Worm (Caenorhabditis elegans): ENCODE measurements around the gene Y4C6A.4.

Gene Y4C6A.4

DNA sequence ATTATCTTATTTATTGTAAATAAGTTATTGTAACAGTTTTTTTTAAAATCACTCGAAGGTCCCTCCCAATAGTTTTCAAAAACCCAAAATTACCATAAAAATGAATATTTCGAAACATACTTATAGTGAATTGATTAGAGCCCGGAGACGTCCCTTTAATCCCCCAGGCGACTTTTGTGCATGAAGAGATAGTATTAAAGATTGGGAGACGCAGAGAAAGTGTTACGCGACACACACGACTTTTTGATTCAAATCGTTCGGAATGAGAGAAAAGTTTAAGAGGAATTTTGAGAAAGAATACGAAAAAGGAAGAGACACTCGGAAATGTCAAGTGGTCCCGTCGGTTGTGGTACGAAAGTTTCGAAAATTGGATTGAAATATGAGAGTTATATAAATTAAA, 40.4 kb downstream of the Y4C6A.4 start:
- TF ChIP-seq mab-5 (tag; optimal IDR thresholded peaks at IDR 0.05) (peak; percentile 64), gmeb-1 (tag; optimal IDR thresholded peaks at IDR 0.05) (no peak), nhr-21 (tag; optimal IDR thresholded peaks at IDR 0.05) (no peak), ztf-4 (tag; optimal IDR thresholded peaks at IDR 0.05) (no peak), sem-4 (tag; optimal IDR thresholded peaks at IDR 0.05) (no peak)

DNA sequence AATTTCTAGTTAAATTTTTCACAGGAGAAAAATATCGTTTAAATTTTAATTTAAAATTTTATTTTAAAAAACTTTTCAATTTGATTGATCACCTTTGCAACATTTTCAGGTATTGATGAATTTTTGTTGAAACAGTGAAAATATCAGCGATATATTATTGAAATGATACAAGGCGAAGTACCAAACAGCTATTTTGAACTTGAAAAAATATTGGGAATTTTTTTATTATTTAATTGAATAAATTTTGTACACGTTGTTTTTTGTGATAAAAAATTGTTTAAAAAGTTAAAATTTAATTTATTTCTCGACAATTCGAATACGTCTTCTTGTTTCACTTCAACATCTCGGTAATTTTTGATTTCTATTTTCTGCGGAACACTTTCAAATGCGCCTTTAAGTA, 40.9 kb downstream of the Y4C6A.4 start, which contains the start of gene B0273.1:
Gene B0273.1 (plus strand): TSS at position 301 of the 400 bp plus-strand sequence.
- no peak for TF ChIP-seq F13H6.1 (tag; optimal IDR thresholded peaks at IDR 0.05)
- TF ChIP-seq nhr-21 (tag; optimal IDR thresholded peaks at IDR 0.05), result no peak
- TF ChIP-seq egl-27 (tag; optimal IDR thresholded peaks at IDR 0.05), result no peak
- no peak for TF ChIP-seq elt-1 (tag; optimal IDR thresholded peaks at IDR 0.05)
- TF ChIP-seq nhr-77 (tag; optimal IDR thresholded peaks at IDR 0.05), result no peak
- no peak for TF ChIP-seq elt-3 (tag; optimal IDR thresholded peaks at IDR 0.05)
- TF ChIP-seq gmeb-1 (tag; optimal IDR thresholded peaks at IDR 0.05), result no peak
- no peak for TF ChIP-seq ama-1 (optimal IDR thresholded peaks at IDR 0.05)

- TF ChIP-seq mbf-1 (tag; optimal IDR thresholded peaks at IDR 0.05), result no peak
- TF ChIP-seq unc-55 (GFP tag; optimal IDR thresholded peaks at IDR 0.05), result no peak
- no peak for TF ChIP-seq skn-1 (tag; optimal IDR thresholded peaks at IDR 0.05)
- no peak for TF ChIP-seq C34F6.9 (tag; optimal IDR thresholded peaks at IDR 0.05)
- no peak for TF ChIP-seq ceh-82 (tag; optimal IDR thresholded peaks at IDR 0.05)
- TF ChIP-seq zag-1 (tag; optimal IDR thresholded peaks at IDR 0.05), result no peak
- TF ChIP-seq ztf-11 (tag; optimal IDR thresholded peaks at IDR 0.05), result no peak
Measured at ce11 chrIV:5494099-5494498, 41.3 kb downstream of the Y4C6A.4 start.

- no peak for TF ChIP-seq zag-1 (tag; optimal IDR thresholded peaks at IDR 0.05)
- no peak for TF ChIP-seq nhr-77 (tag; optimal IDR thresholded peaks at IDR 0.05)
- TF ChIP-seq lin-11 (tag; optimal IDR thresholded peaks at IDR 0.05), result no peak
- no peak for TF ChIP-seq skn-1 (tag; optimal IDR thresholded peaks at IDR 0.05)
- no peak for TF ChIP-seq nhr-10 (tag; optimal IDR thresholded peaks at IDR 0.05)
- no peak for TF ChIP-seq ama-1 (optimal IDR thresholded peaks at IDR 0.05)
- no peak for TF ChIP-seq lin-13 (GFP tag; optimal IDR thresholded peaks at IDR 0.05)
- TF ChIP-seq nhr-237 (tag; optimal IDR thresholded peaks at IDR 0.05), result no peak
- TF ChIP-seq nhr-11 (tag; optimal IDR thresholded peaks at IDR 0.05), result no peak
- TF ChIP-seq crh-2 (tag; optimal IDR thresholded peaks at IDR 0.05), result no peak
- no peak for TF ChIP-seq nhr-6 (tag; optimal IDR thresholded peaks at IDR 0.05)
Measured at ce11 chrIV:5501414-5501813, 48.6 kb downstream of the Y4C6A.4 start.

DNA sequence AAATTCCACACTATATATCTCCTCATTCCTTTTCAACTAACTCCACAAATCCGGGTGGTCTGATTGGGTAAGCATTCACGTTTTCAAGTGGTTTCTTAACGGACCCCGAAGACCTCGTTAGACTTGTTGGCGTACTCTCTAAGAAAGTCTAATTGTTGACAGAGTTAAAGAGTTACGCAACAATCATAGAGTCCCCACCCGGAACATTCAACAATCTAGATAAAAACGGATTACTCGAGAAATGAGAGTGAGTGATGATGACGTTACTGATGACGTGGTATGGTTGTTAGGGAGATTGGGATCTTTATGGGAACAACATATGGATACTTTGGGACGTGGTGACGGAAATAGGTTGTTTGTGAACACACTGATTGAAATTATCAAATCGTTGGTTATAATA, 49.8 kb downstream of the Y4C6A.4 start:
- TF ChIP-seq elt-1 (tag; optimal IDR thresholded peaks at IDR 0.05), result no peak
- TF ChIP-seq unc-39 (tag; optimal IDR thresholded peaks at IDR 0.05), result no peak
- TF ChIP-seq F13H6.1 (tag; optimal IDR thresholded peaks at IDR 0.05), result no peak
- TF ChIP-seq elt-3 (tag; optimal IDR thresholded peaks at IDR 0.05), result no peak
- no peak for TF ChIP-seq blmp-1 (tag; optimal IDR thresholded peaks at IDR 0.05; ENCODE audit: insufficient read depth)
- TF ChIP-seq nhr-237 (tag; optimal IDR thresholded peaks at IDR 0.05), result no peak
- TF ChIP-seq alr-1 (tag; optimal IDR thresholded peaks at IDR 0.05), result no peak
- TF ChIP-seq peb-1 (tag; optimal IDR thresholded peaks at IDR 0.05), result no peak
- TF ChIP-seq ztf-1 (GFP tag; conservative IDR thresholded peaks at IDR 0.05), result no peak
- TF ChIP-seq dmd-4 (tag; optimal IDR thresholded peaks at IDR 0.05), result no peak
- no peak for TF ChIP-seq egl-27 (tag; optimal IDR thresholded peaks at IDR 0.05)
- no peak for TF ChIP-seq Y55F3AM.14 (GFP tag; optimal IDR thresholded peaks at IDR 0.05)

Data from whole organism, L2 larva.